Fruit fly (Drosophila melanogaster): Measurements from ENCODE around the gene Pgant35A.

- TF ChIP-seq Pif1A (GFP tag; optimal IDR thresholded peaks at IDR 0.05) = no peak
- TF ChIP-seq EcR (GFP tag; optimal IDR thresholded peaks at IDR 0.05) = no peak
- TF ChIP-seq CG12605 (GFP tag; IDR thresholded peaks at IDR 0.05) = no peak
- TF ChIP-seq Snoo (tag; optimal IDR thresholded peaks at IDR 0.05) = no peak
- no peak for TF ChIP-seq CG15710 (tag; optimal IDR thresholded peaks at IDR 0.05)
- no peak for TF ChIP-seq CG34367 (tag; optimal IDR thresholded peaks at IDR 0.05)
- TF ChIP-seq CG14655 (GFP tag; optimal IDR thresholded peaks at IDR 0.05) = no peak
These were observed 38.1 kb downstream of the Pgant35A start for dm6 chr2L:14397067-14397598.

Measured in whole organism, pupa.